Worm (Caenorhabditis elegans) whole organism, dauer: ENCODE data around the gene T19D7.6.

Experiments used
- unc-62 ChIP-seq: sonication (generic microtip); optimal IDR thresholded peaks from 2 replicates; lab custom pipeline; 2017; ENCODE audit warnings: missing biosample characterization, missing genetic modification reagents, missing genetic modification characterization

T19D7.6 gene

DNA sequence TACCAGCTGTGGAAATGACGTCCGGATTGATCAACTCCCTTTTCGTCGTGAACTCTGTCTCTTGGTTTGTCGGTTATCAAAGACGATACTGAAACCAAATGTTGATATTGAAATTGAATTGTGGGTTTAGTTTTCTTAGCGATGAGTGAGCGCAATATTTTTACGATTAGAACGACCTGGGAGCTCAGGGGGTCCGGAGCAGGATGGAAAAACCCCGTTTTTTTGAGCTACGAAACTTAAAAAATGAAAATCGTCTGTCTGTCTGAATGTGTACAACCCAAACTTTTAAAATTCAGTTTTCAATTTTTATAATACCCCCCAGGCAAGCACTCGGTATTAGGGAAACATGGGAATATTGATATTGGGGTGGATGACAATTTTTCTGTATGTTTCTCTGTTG, 27.8 kb downstream of the T19D7.6 start:
- TF ChIP-seq unc-62 (GFP tag; lab: Kevin White, UChicago): no peak

DNA sequence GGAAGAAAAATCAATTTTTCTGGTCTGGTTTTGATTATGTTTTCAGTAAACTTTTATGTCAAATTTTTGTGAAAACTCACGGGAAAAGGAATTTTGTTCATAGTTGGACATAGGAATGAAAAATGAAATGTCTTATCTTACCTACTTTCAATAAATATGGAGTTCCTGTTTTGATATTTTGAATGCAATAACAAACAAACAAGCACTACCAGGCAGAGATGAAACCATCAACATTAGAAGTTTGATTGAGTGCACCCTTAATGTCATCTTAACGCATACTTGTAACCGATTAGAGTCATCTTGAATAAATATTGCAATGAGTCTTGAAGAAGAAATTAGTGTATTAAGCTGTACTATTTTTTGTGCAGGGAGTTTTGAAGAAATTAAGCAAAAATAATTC, 29.2 kb downstream of the T19D7.6 start, which contains the start of gene M6.11:
Gene M6.11 (minus strand): TSS at position 101 of the 400 bp plus-strand sequence.
- TF ChIP-seq unc-62 (GFP tag; lab: Kevin White, UChicago): no peak

DNA sequence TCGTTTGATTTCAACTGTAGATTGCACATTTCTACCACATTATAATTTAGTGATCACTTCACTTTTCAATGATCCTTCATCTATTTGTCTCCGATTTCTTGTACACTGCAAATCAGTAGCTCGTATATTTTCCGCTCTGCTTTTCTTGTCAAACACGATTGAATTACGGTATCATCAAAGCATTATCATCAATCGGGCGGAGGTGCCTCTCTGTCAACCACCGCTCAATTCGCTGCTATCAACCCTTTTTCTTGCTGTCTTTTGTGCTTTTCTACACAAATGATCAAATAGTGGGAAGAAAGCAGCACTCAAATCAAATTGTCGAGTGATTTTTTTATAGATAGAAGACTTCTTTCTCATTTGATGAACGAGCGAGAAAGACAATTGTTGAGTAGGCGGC, 33.0 kb downstream of the T19D7.6 start:
- TF ChIP-seq unc-62 (GFP tag; lab: Kevin White, UChicago): no peak

DNA sequence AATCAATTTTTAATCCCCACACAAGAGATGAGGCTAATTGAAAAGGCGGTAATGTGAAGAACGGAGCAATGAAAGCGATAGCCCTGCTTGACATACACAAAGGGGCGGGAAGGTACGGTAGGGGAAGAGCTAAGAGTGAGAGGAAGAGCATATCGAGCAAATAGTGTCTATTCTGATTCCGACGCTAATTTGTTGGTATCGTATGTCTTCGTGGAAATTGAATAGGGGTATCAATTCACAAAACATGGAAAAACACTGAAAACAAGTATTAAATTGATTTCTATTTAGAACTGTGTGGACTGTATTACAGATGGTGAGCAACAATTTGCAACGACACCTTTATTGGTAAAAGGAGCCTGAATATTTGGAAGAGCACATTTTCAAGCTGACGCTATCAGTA, 33.7 kb downstream of the T19D7.6 start, which contains the start of gene pha-2:
Gene pha-2 (minus strand): TSS at position 101 of the 400 bp plus-strand sequence.
- no peak for TF ChIP-seq unc-62 (GFP tag; lab: Kevin White, UChicago)

DNA sequence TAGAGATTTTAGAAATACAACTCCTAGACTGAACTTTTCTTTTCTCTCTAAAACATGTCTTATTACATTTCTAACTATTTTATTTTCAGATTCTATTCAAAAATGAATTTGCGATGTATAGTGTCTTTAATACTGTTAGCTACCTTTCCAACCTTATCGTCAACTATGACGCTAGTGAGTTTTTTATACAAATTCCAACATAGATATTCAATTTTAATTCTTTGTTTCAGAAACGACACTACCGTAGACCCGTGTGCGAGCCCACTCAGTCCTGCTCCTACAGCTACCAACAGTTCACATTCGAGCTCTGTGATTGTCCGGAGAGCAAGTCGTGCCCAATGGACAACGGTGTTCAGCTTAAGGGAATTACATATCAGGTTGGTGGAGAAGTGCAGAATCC, 41.5 kb downstream of the T19D7.6 start, which contains the start of gene M6.4:
Gene M6.4 (plus strand): TSS at position 55 of the 400 bp plus-strand sequence.
- TF ChIP-seq unc-62 (GFP tag; lab: Kevin White, UChicago): no peak

DNA sequence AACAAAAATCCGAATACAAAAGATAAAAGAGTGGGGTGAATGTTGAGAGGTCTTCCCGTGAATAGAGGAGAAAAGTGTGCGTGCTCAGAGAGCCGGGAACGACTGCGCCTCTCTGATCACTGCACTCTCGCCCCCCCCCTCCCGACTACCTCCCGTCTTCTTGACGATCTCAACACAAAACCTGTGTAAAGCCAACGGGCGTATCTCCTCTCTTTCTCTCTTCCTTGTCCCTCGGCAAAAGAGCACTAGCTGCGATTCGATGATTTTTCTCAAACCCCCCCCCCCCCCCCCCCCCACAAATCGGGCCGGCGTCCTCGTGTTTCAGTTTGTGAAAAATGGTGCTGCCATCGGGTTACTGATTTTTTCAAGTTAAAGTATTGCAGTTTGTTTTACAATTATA, 48.9 kb downstream of the T19D7.6 start:
- TF ChIP-seq unc-62 (GFP tag; lab: Kevin White, UChicago): no peak

DNA sequence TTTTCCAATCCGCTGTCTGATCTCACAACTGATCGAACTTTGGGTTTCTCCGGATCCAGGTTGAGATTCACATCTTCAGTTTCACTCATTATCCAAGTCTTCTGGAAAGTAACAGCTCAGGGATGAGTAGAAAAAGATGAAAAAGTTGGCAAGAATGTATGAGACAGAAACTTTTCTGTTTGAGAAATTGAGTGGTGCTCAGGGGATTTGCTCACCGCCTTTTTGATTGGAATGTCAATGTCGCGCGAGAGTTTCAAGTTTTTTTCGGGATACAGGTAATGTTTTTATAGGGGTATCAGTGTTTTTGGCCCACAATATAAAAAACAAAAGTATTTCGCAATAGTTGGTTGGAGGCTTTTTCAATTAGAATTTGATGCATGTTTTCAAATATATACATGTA, 49.4 kb downstream of the T19D7.6 start, which contains the start of gene unc-96:
Gene unc-96 (minus strand): TSS at position 101 of the 400 bp plus-strand sequence.
- TF ChIP-seq unc-62 (GFP tag; lab: Kevin White, UChicago): no peak
